Worm (Caenorhabditis elegans) whole organism, mixed stage, embryonic: ENCODE results near the gene F39G3.4.

Source experiments
- bed-3 ChIP-seq: fragments of 200-800 bp; sonication (Bioruptor generic); optimal IDR thresholded peaks from 3 replicates; lab custom pipeline; 2018; ENCODE audit warnings: mild to moderate bottlenecking, missing genetic modification characterization, moderate library complexity, missing compliant biosample characterization
- ceh-83 ChIP-seq: fragments of 200-800 bp; sonication (Bioruptor generic); optimal IDR thresholded peaks from 2 replicates; lab custom pipeline; 2018; ENCODE audit warnings: mild to moderate bottlenecking, missing genetic modification characterization, missing compliant biosample characterization
- drap-1 ChIP-seq: fragments of 200-800 bp; sonication (Bioruptor generic); optimal IDR thresholded peaks from 3 replicates; lab custom pipeline; 2018; ENCODE audit warnings: mild to moderate bottlenecking, missing genetic modification characterization, missing compliant biosample characterization
- elt-3 ChIP-seq: fragments of 150-350 bp; optimal IDR thresholded peaks from 2 replicates; lab custom pipeline; 2014; ENCODE audit warnings: missing biosample characterization, missing genetic modification characterization
- lsy-2 ChIP-seq: fragments of 150-350 bp; optimal IDR thresholded peaks from 2 replicates; lab custom pipeline; 2014; ENCODE audit warnings: missing biosample characterization, missing genetic modification characterization
- mab-5 ChIP-seq: fragments of 150-350 bp; optimal IDR thresholded peaks from 2 replicates; lab custom pipeline; 2014; ENCODE audit warnings: missing biosample characterization, missing genetic modification characterization
- mep-1 ChIP-seq: fragments of 150-350 bp; optimal IDR thresholded peaks from 2 replicates; lab custom pipeline; 2017; ENCODE audit warnings: missing biosample characterization, missing genetic modification reagents, missing genetic modification characterization, inconsistent platforms
- nhr-237 ChIP-seq: fragments of 150-350 bp; optimal IDR thresholded peaks from 2 replicates; lab custom pipeline; 2014; ENCODE audit warnings: missing biosample characterization, missing genetic modification characterization
- nhr-76 ChIP-seq: sonication (generic microtip); optimal IDR thresholded peaks from 2 replicates; lab custom pipeline; 2017; ENCODE audit warnings: missing biosample characterization, missing genetic modification characterization
- pha-4 ChIP-seq: fragments of 150-350 bp; optimal IDR thresholded peaks from 2 replicates; lab custom pipeline; 2018; ENCODE audit warnings: missing biosample characterization, missing genetic modification reagents, missing genetic modification characterization
- snpc-4 ChIP-seq: fragments of 150-350 bp; optimal IDR thresholded peaks from 2 replicates; lab custom pipeline; 2014; ENCODE audit warnings: missing biosample characterization, missing genetic modification characterization
- tbx-8 ChIP-seq: fragments of 200-800 bp; sonication (Bioruptor generic); optimal IDR thresholded peaks from 2 replicates; lab custom pipeline; 2018; ENCODE audit warnings: mild to moderate bottlenecking, missing genetic modification characterization, moderate library complexity, missing compliant biosample characterization
- unc-39 ChIP-seq: fragments of 150-350 bp; optimal IDR thresholded peaks from 2 replicates; lab custom pipeline; 2014; ENCODE audit warnings: missing biosample characterization, missing genetic modification characterization
- ztf-11 ChIP-seq: fragments of 150-350 bp; optimal IDR thresholded peaks from 2 replicates; lab custom pipeline; 2014; ENCODE audit warnings: missing biosample characterization, missing genetic modification characterization

DNA sequence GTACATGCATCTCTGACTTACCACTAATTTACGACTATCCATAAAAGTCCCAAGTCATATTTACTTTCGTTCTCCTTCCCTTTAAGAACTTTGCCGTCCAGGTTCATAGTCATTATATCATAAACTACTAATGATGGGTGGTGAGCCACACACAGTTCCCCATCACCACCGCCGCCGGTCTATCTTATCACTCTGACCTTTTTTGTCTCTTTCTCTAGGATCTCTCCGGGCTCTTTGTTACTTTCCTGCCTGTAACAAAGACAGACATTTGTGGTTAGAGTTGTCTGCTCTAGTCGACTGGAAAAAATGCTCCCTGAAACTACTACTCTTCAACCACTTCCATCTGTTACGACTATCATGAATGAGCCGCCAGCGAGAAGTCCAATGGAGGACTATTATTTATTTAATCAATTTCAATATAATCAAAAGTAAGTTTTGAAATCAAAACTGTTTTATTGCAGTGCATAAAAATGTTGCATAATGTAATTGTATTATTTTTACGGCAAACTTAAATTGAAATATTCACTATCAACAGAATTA, 45.9 kb downstream of the F39G3.4 start, which contains the start of gene elt-7:
- TF ChIP-seq snpc-4, result no peak
- TF ChIP-seq nhr-237 (tag; lab: Kevin White, UChicago), result no peak
- no peak for TF ChIP-seq lsy-2 (tag; lab: Kevin White, UChicago)
- no peak for TF ChIP-seq tbx-8 (GFP tag; lab: Kevin White, UChicago)
- TF ChIP-seq ztf-11, result no peak
- TF ChIP-seq mep-1 (tag; lab: Kevin White, UChicago), result no peak
- TF ChIP-seq ceh-83 (GFP tag; lab: Kevin White, UChicago), result no peak
- TF ChIP-seq bed-3, result no peak
- TF ChIP-seq drap-1 (GFP tag; lab: Kevin White, UChicago), result no peak
- no peak for TF ChIP-seq unc-39 (tag; lab: Kevin White, UChicago)
- no peak for TF ChIP-seq elt-3 (tag; lab: Kevin White, UChicago)
- no peak for TF ChIP-seq pha-4 (tag; lab: Kevin White, UChicago)
- no peak for TF ChIP-seq mab-5 (tag; lab: Kevin White, UChicago)
- TF ChIP-seq nhr-76 (tag; lab: Kevin White, UChicago), result no peak
